Fruit fly (Drosophila melanogaster): Measurements from ENCODE around the gene CG2698.

dm6 chr3R:8026515-8026914 is 25.2 kb downstream of the CG2698 start:
- no peak for TF ChIP-seq CG1620 (GFP tag; optimal IDR thresholded peaks at IDR 0.05)
- no peak for TF ChIP-seq tj (GFP tag; optimal IDR thresholded peaks at IDR 0.05)
- no peak for TF ChIP-seq bab1 (GFP tag; optimal IDR thresholded peaks at IDR 0.05)
- no peak for TF ChIP-seq Clk (GFP tag; optimal IDR thresholded peaks at IDR 0.05)
- no peak for TF ChIP-seq kay (GFP tag; ENCODE audit: borderline replicate concordance)
- TF ChIP-seq CG14711 (tag; optimal IDR thresholded peaks at IDR 0.05): no peak
- TF ChIP-seq CG12768 (GFP tag; optimal IDR thresholded peaks at IDR 0.05): no peak
- TF ChIP-seq Crg-1 (GFP tag; optimal IDR thresholded peaks at IDR 0.05): no peak
- TF ChIP-seq Mnt (GFP tag; optimal IDR thresholded peaks at IDR 0.05): no peak
- TF ChIP-seq toe (GFP tag; optimal IDR thresholded peaks at IDR 0.05): no peak
- TF ChIP-seq CG5204 (GFP tag; optimal IDR thresholded peaks at IDR 0.05): no peak
- TF ChIP-seq CG7045 (GFP tag; optimal IDR thresholded peaks at IDR 0.05): no peak
- TF ChIP-seq CG11617 (GFP tag; optimal IDR thresholded peaks at IDR 0.05): no peak
- TF ChIP-seq CG7101 (tag; optimal IDR thresholded peaks at IDR 0.05): no peak

All from whole organism, adult.